Worm (Caenorhabditis elegans): ENCODE results near the gene W08E12.6.
"Not testable (repeated sequence)": the region's sequence is repeated elsewhere in the genome, so short reads cannot be mapped to it uniquely, and the experiment has no call there.

ce11 chrIV:3331758-3332157 lies 33.4 kb downstream of the W08E12.6 start, which contains the start of gene F42A6.5:
- TF ChIP-seq elt-2 (tag; optimal IDR thresholded peaks at IDR 0.05); alr-1 (tag; optimal IDR thresholded peaks at IDR 0.05; ENCODE audit: borderline replicate concordance); skn-1 (tag; optimal IDR thresholded peaks at IDR 0.05): not testable (repeated sequence)
